Fruit fly (Drosophila melanogaster) whole organism, embryonic: ENCODE data around the gene Os-C.
A peak's percentile ranks its signal among the peaks of the same experiment; 100 is the strongest.

Experiments used
- Bdp1 ChIP-seq: fragments of 200-800 bp; sonication (Bioruptor generic); optimal IDR thresholded peaks from 3 replicates; lab custom pipeline; 2016; ENCODE audit warnings: missing biosample characterization, missing genetic modification characterization
- CG10321 ChIP-seq: fragments of 200-800 bp; sonication (Bioruptor generic); IDR thresholded peaks from 2 replicates; pipeline ENCODE4 v1.3.6; 2022; ENCODE audit warnings: missing biosample characterization, missing genetic modification characterization
- CG11723 ChIP-seq: fragments of 200-800 bp; sonication (Bioruptor generic); optimal IDR thresholded peaks from 2 replicates; lab custom pipeline; 2017; ENCODE audit warnings: missing biosample characterization, mild to moderate bottlenecking, missing genetic modification characterization
- CG12391 ChIP-seq: fragments of 200-800 bp; sonication (Bioruptor generic); optimal IDR thresholded peaks from 3 replicates; lab custom pipeline; 2018; ENCODE audit warnings: missing biosample characterization, mild to moderate bottlenecking, missing genetic modification characterization, moderate library complexity
- CG12769 ChIP-seq: fragments of 200-800 bp; sonication (Bioruptor generic); optimal IDR thresholded peaks from 2 replicates; lab custom pipeline; 2019; ENCODE audit warnings: missing biosample characterization, mild to moderate bottlenecking, missing genetic modification characterization, moderate library complexity
- CG13775 ChIP-seq: fragments of 200-800 bp; sonication (Bioruptor generic); optimal IDR thresholded peaks from 3 replicates; lab custom pipeline; 2017; ENCODE audit warnings: missing biosample characterization, mild to moderate bottlenecking, missing genetic modification characterization
- CG14860 ChIP-seq: fragments of 200-800 bp; sonication (Bioruptor generic); IDR thresholded peaks from 3 replicates; pipeline ENCODE4 v1.3.6; 2022; ENCODE audit warnings: missing biosample characterization, missing genetic modification characterization; ENCODE audit not compliant: partially characterized antibody
- CG16815 ChIP-seq: fragments of 200-800 bp; sonication (Bioruptor generic); optimal IDR thresholded peaks from 3 replicates; lab custom pipeline; 2017; ENCODE audit warnings: missing biosample characterization, mild to moderate bottlenecking, missing genetic modification characterization
- CG16863 ChIP-seq: fragments of 200-800 bp; sonication (Bioruptor generic); optimal IDR thresholded peaks from 3 replicates; lab custom pipeline; 2016; ENCODE audit warnings: missing biosample characterization, missing genetic modification characterization
- CG17361 ChIP-seq: fragments of 200-800 bp; sonication (Bioruptor generic); IDR thresholded peaks from 3 replicates; pipeline ENCODE4 v1.3.6; 2022; ENCODE audit warnings: missing biosample characterization, missing genetic modification characterization
- CG18764 ChIP-seq: fragments of 200-800 bp; sonication (Bioruptor generic); optimal IDR thresholded peaks from 3 replicates; lab custom pipeline; 2016; ENCODE audit warnings: missing biosample characterization, missing genetic modification characterization
- CG3065 ChIP-seq: fragments of 200-800 bp; sonication (Bioruptor generic); optimal IDR thresholded peaks from 2 replicates; lab custom pipeline; 2016; ENCODE audit warnings: missing biosample characterization, missing genetic modification characterization
- CG3163 ChIP-seq: fragments of 200-800 bp; sonication (Bioruptor generic); optimal IDR thresholded peaks from 3 replicates; lab custom pipeline; 2016; ENCODE audit warnings: missing biosample characterization, missing genetic modification characterization
- CG3726 ChIP-seq: fragments of 200-800 bp; sonication (Bioruptor generic); IDR thresholded peaks from 3 replicates; pipeline ENCODE4, ENCODE4 v1.3.6; 2022; ENCODE audit warnings: missing biosample characterization, missing genetic modification characterization
- CG4707 ChIP-seq: fragments of 200-800 bp; sonication (Bioruptor generic); optimal IDR thresholded peaks from 2 replicates; lab custom pipeline; 2018; ENCODE audit warnings: missing biosample characterization, mild to moderate bottlenecking, missing genetic modification characterization, moderate library complexity
- CG5953 ChIP-seq: fragments of 200-800 bp; sonication (Bioruptor generic); IDR thresholded peaks from 2 replicates; pipeline ENCODE4 v1.3.6; 2022; ENCODE audit warnings: missing biosample characterization, missing genetic modification characterization
- CG6175 ChIP-seq: fragments of 200-800 bp; sonication (Bioruptor generic); IDR thresholded peaks from 3 replicates; pipeline ENCODE4 v1.3.6; 2022; ENCODE audit warnings: missing biosample characterization, missing genetic modification characterization
- CG7839 ChIP-seq: fragments of 200-800 bp; sonication (Bioruptor generic); optimal IDR thresholded peaks from 3 replicates; lab custom pipeline; 2018; ENCODE audit warnings: missing biosample characterization, mild to moderate bottlenecking, missing genetic modification characterization, moderate library complexity
- CG8089 ChIP-seq: fragments of 200-800 bp; sonication (Bioruptor generic); optimal IDR thresholded peaks from 3 replicates; lab custom pipeline; 2016; ENCODE audit warnings: missing biosample characterization, missing genetic modification characterization
- Camta ChIP-seq: fragments of 200-800 bp; sonication (Bioruptor generic); optimal IDR thresholded peaks from 2 replicates; lab custom pipeline; 2016; ENCODE audit warnings: missing biosample characterization, missing genetic modification characterization
- CoRest ChIP-seq: fragments of 200-800 bp; sonication (Bioruptor generic); optimal IDR thresholded peaks from 3 replicates; lab custom pipeline; 2018; ENCODE audit warnings: missing biosample characterization, mild to moderate bottlenecking, missing genetic modification characterization, moderate library complexity
- Dip3 ChIP-seq: fragments of 200-800 bp; sonication (Bioruptor generic); optimal IDR thresholded peaks from 3 replicates; lab custom pipeline; 2016; ENCODE audit warnings: missing biosample characterization, missing genetic modification characterization
- Doc3 ChIP-seq: fragments of 200-800 bp; sonication (Bioruptor generic); IDR thresholded peaks from 3 replicates; pipeline ENCODE4 v1.3.6; 2022; ENCODE audit warnings: missing biosample characterization, missing genetic modification characterization; ENCODE audit not compliant: partially characterized antibody
- Dp ChIP-seq: fragments of 200-800 bp; sonication (Bioruptor generic); optimal IDR thresholded peaks from 2 replicates; lab custom pipeline; 2018; ENCODE audit warnings: missing biosample characterization, mild to moderate bottlenecking, missing genetic modification characterization, moderate library complexity
- Drgx ChIP-seq: fragments of 200-800 bp; sonication (Bioruptor generic); IDR thresholded peaks from 2 replicates; pipeline ENCODE4 v1.3.6; 2022; ENCODE audit warnings: missing biosample characterization, missing genetic modification characterization
- E2f2 ChIP-seq: fragments of 200-800 bp; sonication (Bioruptor generic); IDR thresholded peaks from 2 replicates; pipeline ENCODE4 v1.3.6; 2022; ENCODE audit warnings: missing biosample characterization, missing genetic modification characterization
- Eip74EF ChIP-seq, 2 experiments: fragments of 200-800 bp in 1 of 2; fragments of >200 bp in 1 of 2; sonication (Bioruptor generic) in 1 of 2; optimal IDR thresholded peaks; 2 replicates each; lab custom pipeline; 2017 to 2019; ENCODE audit warnings: missing biosample characterization in 2 of 2, missing genetic modification characterization in 2 of 2, mild to moderate bottlenecking in 1 of 2, moderate library complexity in 1 of 2
- Fer2 ChIP-seq: fragments of 200-800 bp; sonication (Bioruptor generic); optimal IDR thresholded peaks from 2 replicates; lab custom pipeline; 2018; ENCODE audit warnings: missing biosample characterization, mild to moderate bottlenecking, missing genetic modification characterization, moderate library complexity
- HHEX ChIP-seq: fragments of 200-800 bp; sonication (Bioruptor generic); optimal IDR thresholded peaks from 3 replicates; lab custom pipeline; 2017; ENCODE audit warnings: missing biosample characterization, mild to moderate bottlenecking, missing genetic modification characterization, missing genetic modification reagents
- MTF-1 ChIP-seq: fragments of 200-800 bp; sonication (Bioruptor generic); optimal IDR thresholded peaks from 2 replicates; lab custom pipeline; 2018; ENCODE audit warnings: missing biosample characterization, mild to moderate bottlenecking, missing genetic modification characterization, borderline replicate concordance
- Med ChIP-seq: fragments of 200-800 bp; sonication (Bioruptor generic); peaks from one replicate; lab custom pipeline; 2016; ENCODE audit warnings: missing biosample characterization, missing genetic modification characterization, mild to moderate bottlenecking, inconsistent platforms, moderate library complexity
- Stat92E ChIP-seq, 3 experiments: fragments of >200 bp in 2 of 3; fragments of 200-800 bp in 1 of 3; sonication (Bioruptor generic) in 1 of 3; optimal IDR thresholded peaks; 2 replicates each; lab custom pipeline; 2017 to 2019; ENCODE audit warnings: missing biosample characterization in 3 of 3, missing genetic modification characterization in 3 of 3, mild to moderate bottlenecking in 1 of 3, moderate library complexity in 1 of 3
- ab ChIP-seq: fragments of 200-800 bp; sonication (Bioruptor generic); optimal IDR thresholded peaks from 2 replicates; lab custom pipeline; 2016; ENCODE audit warnings: missing biosample characterization, missing genetic modification characterization
- bigmax ChIP-seq: fragments of 200-800 bp; sonication (Bioruptor generic); optimal IDR thresholded peaks from 2 replicates; lab custom pipeline; 2018; ENCODE audit warnings: missing biosample characterization, mild to moderate bottlenecking, missing genetic modification characterization
- cg ChIP-seq: fragments of 200-800 bp; sonication (Bioruptor generic); optimal IDR thresholded peaks from 3 replicates; lab custom pipeline; 2019; ENCODE audit warnings: missing biosample characterization, mild to moderate bottlenecking, missing genetic modification characterization, moderate library complexity
- ewg ChIP-seq: fragments of 200-800 bp; sonication (Bioruptor generic); optimal IDR thresholded peaks from 3 replicates; lab custom pipeline; 2017; ENCODE audit warnings: mild to moderate bottlenecking, missing biosample characterization, missing genetic modification reagents, missing genetic modification characterization
- fd102C ChIP-seq: fragments of 200-800 bp; sonication (Bioruptor generic); optimal IDR thresholded peaks from 2 replicates; lab custom pipeline; 2018; ENCODE audit warnings: missing biosample characterization, mild to moderate bottlenecking, missing genetic modification characterization, moderate library complexity
- fd64A ChIP-seq: fragments of 200-800 bp; sonication (Bioruptor generic); optimal IDR thresholded peaks from 3 replicates; lab custom pipeline; 2018; ENCODE audit warnings: missing biosample characterization, mild to moderate bottlenecking, missing genetic modification characterization
- inv ChIP-seq: fragments of 200-800 bp; sonication (Bioruptor generic); IDR thresholded peaks from 2 replicates; pipeline ENCODE4 v1.3.6; 2022; ENCODE audit warnings: missing biosample characterization, missing genetic modification characterization; ENCODE audit not compliant: partially characterized antibody
- kay ChIP-seq: fragments of 200-800 bp; sonication (Bioruptor generic); optimal IDR thresholded peaks from 2 replicates; lab custom pipeline; 2016; ENCODE audit warnings: missing biosample characterization, missing genetic modification characterization
- otp ChIP-seq: fragments of 200-800 bp; sonication (Bioruptor generic); IDR thresholded peaks from 3 replicates; pipeline ENCODE4, ENCODE4 v1.3.6; 2022; ENCODE audit warnings: missing biosample characterization, missing genetic modification characterization
- row ChIP-seq: fragments of 200-800 bp; sonication (Bioruptor generic); IDR thresholded peaks from 3 replicates; pipeline ENCODE4 v1.3.6; 2022; ENCODE audit warnings: missing biosample characterization, missing genetic modification characterization
- sim ChIP-seq: fragments of 200-800 bp; sonication (Bioruptor generic); IDR thresholded peaks from 2 replicates; pipeline ENCODE4 v1.3.6; 2022; ENCODE audit warnings: missing biosample characterization, missing genetic modification characterization
- stwl ChIP-seq: fragments of 200-800 bp; sonication (Bioruptor generic); optimal IDR thresholded peaks from 3 replicates; lab custom pipeline; 2018; ENCODE audit warnings: missing biosample characterization, mild to moderate bottlenecking, missing genetic modification characterization, moderate library complexity
- tap ChIP-seq: fragments of 200-800 bp; optimal IDR thresholded peaks from 3 replicates; lab custom pipeline; 2019; ENCODE audit warnings: missing biosample characterization, mild to moderate bottlenecking, missing genetic modification characterization, moderate library complexity
- unpg ChIP-seq: fragments of 200-800 bp; sonication (Bioruptor generic); optimal IDR thresholded peaks from 3 replicates; lab custom pipeline; 2018; ENCODE audit warnings: missing biosample characterization, mild to moderate bottlenecking, missing genetic modification characterization, moderate library complexity
- z ChIP-seq: fragments of 200-800 bp; sonication (Bioruptor generic); IDR thresholded peaks from 3 replicates; pipeline ENCODE4 v1.3.6; 2022; ENCODE audit warnings: missing biosample characterization, missing genetic modification characterization
- zf30C ChIP-seq: fragments of 200-800 bp; sonication (Bioruptor generic); optimal IDR thresholded peaks from 3 replicates; lab custom pipeline; 2018; ENCODE audit warnings: missing biosample characterization, mild to moderate bottlenecking, missing genetic modification characterization

Os-C gene

dm6 chr3R:8001074-8001669 is 22.4 kb downstream of the Os-C start, which contains the start of the genes Kmn2 and CG2698:
Kmn2 (minus strand) TSS chr3R:8001309.
CG2698 (plus strand) TSS chr3R:8001562.
- TF ChIP-seq otp (GFP tag; lab: Robert Waterston, UW) (peak; percentile 97), inv (peak; percentile 42; the same call in 1 of the 2 replicates), CG3726 (GFP tag; lab: Robert Waterston, UW) (peak; percentile 94), CG11723 (GFP tag; lab: Kevin White, UChicago) (peak; percentile 86), CG8089 (GFP tag; lab: Kevin White, UChicago) (peak; percentile 38), Doc3 (0 out of 3 replicates have a peak, but pooled peaks have one; percentile 35), CG7839 (tag; lab: Kevin White, UChicago) (peak; percentile 97), CG16815 (GFP tag; lab: Kevin White, UChicago) (peak; percentile 96), stwl (tag; lab: Kevin White, UChicago) (peak; percentile 90), CG5953 (GFP tag; lab: Robert Waterston, UW) (peak; percentile 96), Drgx (peak; percentile 96), CoRest (tag; lab: Kevin White, UChicago) (peak; percentile 97), ewg (GFP tag; lab: Kevin White, UChicago) (peak; percentile 92), kay (GFP tag; lab: Kevin White, UChicago) (peak; percentile 85), CG14860 (peak; percentile 25; the same call in 1 of the 3 replicates), CG6175 (peak; percentile 92), row (GFP tag; lab: Robert Waterston, UW) (peak; percentile 100), CG12769 (tag; lab: Kevin White, UChicago) (peak; percentile 74), z (peak; percentile 69; the same call in 2 of the 3 replicates), Dip3 (GFP tag; lab: Kevin White, UChicago) (peak; percentile 80), cg (GFP tag; lab: Kevin White, UChicago) (no peak), CG16863 (GFP tag; lab: Kevin White, UChicago) (peak; percentile 83), HHEX (GFP tag; lab: Kevin White, UChicago) (peak; percentile 94), Med (GFP tag; lab: Kevin White, UChicago) (peak; percentile 97), Eip74EF (GFP tag; optimal IDR thresholded peaks at IDR 0.05; lab: Kevin White, UChicago) (peak in 1 of 2 experiments; percentile 90), fd64A (GFP tag; lab: Kevin White, UChicago) (peak; percentile 74), Camta (peak; percentile 66), zf30C (GFP tag; lab: Kevin White, UChicago) (no peak), MTF-1 (GFP tag; lab: Kevin White, UChicago) (peak; percentile 88), fd102C (GFP tag; lab: Kevin White, UChicago) (peak; percentile 72), Stat92E (GFP tag; optimal IDR thresholded peaks at IDR 0.05; lab: Kevin White, UChicago) (peak in 1 of 3 experiments; percentile 60), CG3065 (GFP tag; lab: Kevin White, UChicago) (peak; percentile 79), CG18764 (peak; percentile 94), E2f2 (peak; percentile 92), CG3163 (peak; percentile 46), tap (tag; lab: Kevin White, UChicago) (peak; percentile 78), sim (peak; percentile 96), CG10321 (GFP tag; lab: Robert Waterston, UW) (peak; percentile 83), Fer2 (tag; lab: Kevin White, UChicago) (peak; percentile 93), CG4707 (GFP tag; lab: Kevin White, UChicago) (peak; percentile 74), CG17361 (peak; percentile 97), Dp (peak; percentile 75), Bdp1 (GFP tag; lab: Kevin White, UChicago) (peak; percentile 74), CG13775 (peak; percentile 94), unpg (peak; percentile 95), CG12391 (tag; lab: Kevin White, UChicago) (peak; percentile 97), bigmax (GFP tag; lab: Kevin White, UChicago) (no peak), ab (GFP tag; lab: Kevin White, UChicago) (peak; percentile 69)
